Worm (Caenorhabditis elegans): ENCODE data around the gene K11H12.9.

DNA sequence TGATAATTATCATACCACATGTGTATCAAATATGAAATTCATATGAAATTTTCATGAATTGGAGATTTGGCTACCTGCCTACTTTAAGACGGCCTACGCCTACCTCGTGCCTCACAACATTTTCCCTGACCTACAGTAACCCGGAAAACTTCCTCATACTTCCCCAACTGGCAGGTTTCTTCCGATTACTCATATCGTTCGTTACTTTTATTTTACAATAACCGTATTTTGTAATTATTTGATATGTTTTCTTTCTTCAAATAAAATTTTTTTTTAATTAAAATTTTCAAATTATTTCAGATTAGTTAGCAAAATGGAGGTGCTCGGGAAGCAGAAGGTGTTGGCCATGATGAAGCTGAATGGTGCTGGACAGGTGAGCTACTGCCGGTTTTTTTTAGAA lies 22.2 kb upstream of the K11H12.9 start, which contains the start of gene nhr-76:
- TF ChIP-seq fkh-10 (GFP tag; optimal IDR thresholded peaks at IDR 0.05) (no peak), T23F11.4 (GFP tag; optimal IDR thresholded peaks at IDR 0.05) (no peak), K02D7.2 (tag; optimal IDR thresholded peaks at IDR 0.05) (no peak), rnt-1 (tag; optimal IDR thresholded peaks at IDR 0.05) (no peak), pha-2 (tag; optimal IDR thresholded peaks at IDR 0.05) (no peak), nhr-11 (tag; optimal IDR thresholded peaks at IDR 0.05) (no peak)
